Worm (Caenorhabditis elegans) whole organism, late embryonic: ENCODE measurements around the gene lips-5.

Experiments
- C08G9.2 ChIP-seq: sonication (generic microtip); optimal IDR thresholded peaks from 2 replicates; lab custom pipeline; 2016; ENCODE audit warnings: mild to moderate bottlenecking, missing genetic modification characterization, moderate library complexity, missing compliant biosample characterization
- K02D7.2 ChIP-seq: sonication (generic microtip); optimal IDR thresholded peaks from 2 replicates; lab custom pipeline; 2017; ENCODE audit warnings: mild to moderate bottlenecking, missing genetic modification characterization, missing compliant biosample characterization
- K09A11.1 ChIP-seq: sonication (generic microtip); optimal IDR thresholded peaks from 2 replicates; lab custom pipeline; 2017; ENCODE audit warnings: antibody characterized with exemption, mild to moderate bottlenecking, missing genetic modification characterization, missing compliant biosample characterization; ENCODE audit not compliant: insufficient read depth
- ama-1 ChIP-seq: fragments of 150-350 bp; optimal IDR thresholded peaks from 2 replicates; lab custom pipeline; 2014
- ceh-2 ChIP-seq: sonication (generic microtip); optimal IDR thresholded peaks from 2 replicates; lab custom pipeline; 2016; ENCODE audit warnings: missing genotype, missing genetic modification characterization, missing compliant biosample characterization
- ceh-24 ChIP-seq: sonication (generic microtip); optimal IDR thresholded peaks from 2 replicates; lab custom pipeline; 2016; ENCODE audit warnings: mild to moderate bottlenecking, missing genetic modification characterization, missing compliant biosample characterization
- ceh-31 ChIP-seq: sonication (generic microtip); optimal IDR thresholded peaks from 2 replicates; lab custom pipeline; 2016; ENCODE audit warnings: missing genetic modification characterization, missing compliant biosample characterization
- ceh-9 ChIP-seq: sonication (generic microtip); optimal IDR thresholded peaks from 2 replicates; lab custom pipeline; 2016; ENCODE audit warnings: mild to moderate bottlenecking, missing genetic modification characterization, inconsistent platforms, missing compliant biosample characterization
- dve-1 ChIP-seq: sonication (generic microtip); optimal IDR thresholded peaks from 2 replicates; lab custom pipeline; 2017; ENCODE audit warnings: antibody characterized with exemption, mild to moderate bottlenecking, missing genetic modification characterization, missing compliant biosample characterization
- elt-2 ChIP-seq: sonication (generic microtip); optimal IDR thresholded peaks from 2 replicates; lab custom pipeline; 2016; ENCODE audit warnings: missing genetic modification reagents, missing genetic modification characterization, missing compliant biosample characterization
- elt-4 ChIP-seq: sonication (generic microtip); optimal IDR thresholded peaks from 2 replicates; lab custom pipeline; 2016; ENCODE audit warnings: missing genetic modification characterization, missing compliant biosample characterization
- eyg-1 ChIP-seq: sonication (generic microtip); optimal IDR thresholded peaks from 2 replicates; lab custom pipeline; 2016; ENCODE audit warnings: missing genotype, missing genetic modification characterization, missing compliant biosample characterization
- fax-1 ChIP-seq: sonication (generic microtip); optimal IDR thresholded peaks from 2 replicates; lab custom pipeline; 2016; ENCODE audit warnings: missing genotype, missing genetic modification characterization, missing compliant biosample characterization
- fkh-10 ChIP-seq: fragments of 150-350 bp; optimal IDR thresholded peaks from 2 replicates; lab custom pipeline; 2014; ENCODE audit warnings: missing biosample characterization, missing genetic modification reagents, missing genetic modification characterization
- fkh-6 ChIP-seq: sonication (generic microtip); optimal IDR thresholded peaks from 2 replicates; lab custom pipeline; 2016; ENCODE audit warnings: missing genetic modification characterization, missing compliant biosample characterization
- gmeb-2 ChIP-seq: sonication (generic microtip); optimal IDR thresholded peaks from 2 replicates; lab custom pipeline; 2016; ENCODE audit warnings: missing genetic modification characterization, inconsistent platforms, missing compliant biosample characterization
- hlh-13 ChIP-seq: fragments of 200-800 bp; sonication (Bioruptor generic); optimal IDR thresholded peaks from 2 replicates; lab custom pipeline; 2018; ENCODE audit warnings: mild to moderate bottlenecking, missing genetic modification characterization, missing compliant biosample characterization
- hlh-6 ChIP-seq: sonication (generic microtip); optimal IDR thresholded peaks from 2 replicates; lab custom pipeline; 2016; ENCODE audit warnings: missing genotype, missing genetic modification characterization, missing compliant biosample characterization
- lim-6 ChIP-seq: sonication (generic microtip); optimal IDR thresholded peaks from 2 replicates; lab custom pipeline; 2016; ENCODE audit warnings: missing genetic modification characterization, missing compliant biosample characterization
- nfya-1 ChIP-seq: sonication (generic microtip); optimal IDR thresholded peaks from 2 replicates; lab custom pipeline; 2017; ENCODE audit warnings: missing genetic modification characterization, mild to moderate bottlenecking, missing compliant biosample characterization, antibody characterized with exemption, moderate library complexity
- pag-3 ChIP-seq: sonication (generic microtip); optimal IDR thresholded peaks from 2 replicates; lab custom pipeline; 2016; ENCODE audit warnings: missing compliant biosample characterization, missing genetic modification characterization, borderline replicate concordance
- pat-9 ChIP-seq: fragments of 200-800 bp; sonication (Bioruptor generic); optimal IDR thresholded peaks from 2 replicates; lab custom pipeline; 2018; ENCODE audit warnings: mild to moderate bottlenecking, missing genetic modification characterization, moderate library complexity, missing compliant biosample characterization
- sox-2 ChIP-seq: fragments of 200-800 bp; sonication (Bioruptor generic); IDR thresholded peaks from 2 replicates; pipeline ENCODE4 v1.3.6; 2022; ENCODE audit warnings: missing genetic modification reagents, missing genetic modification characterization, missing compliant biosample characterization
- sox-4 ChIP-seq: sonication (generic microtip); optimal IDR thresholded peaks from 2 replicates; lab custom pipeline; 2017; ENCODE audit warnings: mild to moderate bottlenecking, missing genetic modification characterization, inconsistent platforms, missing compliant biosample characterization
- syd-9 ChIP-seq: sonication (generic microtip); optimal IDR thresholded peaks from 2 replicates; lab custom pipeline; 2016; ENCODE audit warnings: mild to moderate bottlenecking, missing genetic modification characterization, moderate library complexity, missing compliant biosample characterization
- tbx-2 ChIP-seq: sonication (generic microtip); optimal IDR thresholded peaks from 2 replicates; lab custom pipeline; 2016; ENCODE audit warnings: missing genetic modification characterization, missing compliant biosample characterization
- tbx-7 ChIP-seq: sonication (generic microtip); optimal IDR thresholded peaks from 2 replicates; lab custom pipeline; 2016; ENCODE audit warnings: missing genotype, missing genetic modification characterization, missing compliant biosample characterization
- ttx-3 ChIP-seq: sonication (generic microtip); optimal IDR thresholded peaks from 2 replicates; lab custom pipeline; 2016; ENCODE audit warnings: missing genetic modification reagents, missing genetic modification characterization, missing compliant biosample characterization
- unc-42 ChIP-seq: sonication (generic microtip); optimal IDR thresholded peaks from 2 replicates; lab custom pipeline; 2016; ENCODE audit warnings: missing genotype, missing genetic modification characterization, missing compliant biosample characterization
- unc-55 ChIP-seq: sonication (generic microtip); optimal IDR thresholded peaks from 2 replicates; lab custom pipeline; 2017; ENCODE audit warnings: missing biosample characterization, missing genetic modification reagents, missing genetic modification characterization
- ztf-16 ChIP-seq: sonication (generic microtip); optimal IDR thresholded peaks from 2 replicates; lab custom pipeline; 2017; ENCODE audit warnings: missing genetic modification characterization, missing compliant biosample characterization

lips-5 gene

ce11 chrIV:11738092-11738617, 35.4 kb downstream of the lips-5 start, which contains the start of gene K01A6.7:
Gene K01A6.7, minus strand, starts transcription at chrIV:11738567.
- TF ChIP-seq fkh-10 (no peak), syd-9 (tag; lab: Kevin White, UChicago) (no peak), dve-1 (tag; lab: Kevin White, UChicago) (no peak), sox-2 (GFP tag; lab: Robert Waterston, UW) (no peak), tbx-2 (tag; lab: Kevin White, UChicago) (no peak), ceh-24 (tag; lab: Kevin White, UChicago) (no peak), nfya-1 (tag; lab: Kevin White, UChicago) (no peak), tbx-7 (tag; lab: Kevin White, UChicago) (no peak), ttx-3 (tag; lab: Kevin White, UChicago) (no peak), ama-1 (lab: Kevin White, UChicago) (no peak), eyg-1 (tag; lab: Kevin White, UChicago) (no peak), K02D7.2 (tag; lab: Kevin White, UChicago) (no peak), pat-9 (tag; lab: Kevin White, UChicago) (no peak), ztf-16 (tag; lab: Kevin White, UChicago) (no peak), elt-4 (tag; lab: Kevin White, UChicago) (no peak), lim-6 (tag; lab: Kevin White, UChicago) (no peak)

- no peak for TF ChIP-seq K02D7.2 (tag; lab: Kevin White, UChicago)
- TF ChIP-seq C08G9.2 (tag; lab: Kevin White, UChicago) = no peak
- no peak for TF ChIP-seq ama-1 (lab: Kevin White, UChicago)
- TF ChIP-seq gmeb-2 (tag; lab: Kevin White, UChicago) = no peak
Observed at ce11 chrIV:11737269-11737668, 36.3 kb downstream of the lips-5 start, which contains the start of gene K01A6.8. Gene K01A6.8, minus strand, starts transcription at chrIV:11737369.

- TF ChIP-seq K09A11.1 (tag; lab: Kevin White, UChicago) (no peak), unc-55 (GFP tag; lab: Kevin White, UChicago) (no peak), fax-1 (no peak), ttx-3 (tag; lab: Kevin White, UChicago) (no peak), pag-3 (tag; lab: Kevin White, UChicago) (no peak), K02D7.2 (tag; lab: Kevin White, UChicago) (no peak)
- TF ChIP-seq, all 69 proteins: peak for 0
Observed at ce11 chrIV:11735025-11735424, 38.5 kb downstream of the lips-5 start, which contains the start of gene K01A6.6. Gene K01A6.6, plus strand, starts transcription at chrIV:11735325.

- TF ChIP-seq unc-42 (tag; lab: Kevin White, UChicago) (peak; percentile 86), gmeb-2 (tag; lab: Kevin White, UChicago) (no peak), ceh-9 (tag; lab: Kevin White, UChicago) (no peak)
Observed at ce11 chrIV:11723255-11723654, 50.3 kb downstream of the lips-5 start.

ce11 chrIV:11721878-11722277, 51.7 kb downstream of the lips-5 start:
- TF ChIP-seq hlh-13 (GFP tag; lab: Kevin White, UChicago) = no peak
- TF ChIP-seq ttx-3 (tag; lab: Kevin White, UChicago) = no peak
- peak; percentile 31 for TF ChIP-seq elt-2
- no peak for TF ChIP-seq gmeb-2 (tag; lab: Kevin White, UChicago)

ce11 chrIV:11718653-11719052, 54.9 kb downstream of the lips-5 start:
- no peak for TF ChIP-seq hlh-6
- TF ChIP-seq nfya-1 (tag; lab: Kevin White, UChicago) = no peak
- no peak for TF ChIP-seq ceh-2
- TF ChIP-seq elt-4 (tag; lab: Kevin White, UChicago) = no peak
- no peak for TF ChIP-seq ceh-31 (tag; lab: Kevin White, UChicago)
- TF ChIP-seq sox-4 (tag; lab: Kevin White, UChicago) = no peak
- no peak for TF ChIP-seq eyg-1 (tag; lab: Kevin White, UChicago)
- TF ChIP-seq K02D7.2 (tag; lab: Kevin White, UChicago) = no peak
- TF ChIP-seq fkh-6 = no peak
